Worm (Caenorhabditis elegans): ENCODE results near the gene Y38H6C.13.

Y38H6C.13 gene

DNA sequence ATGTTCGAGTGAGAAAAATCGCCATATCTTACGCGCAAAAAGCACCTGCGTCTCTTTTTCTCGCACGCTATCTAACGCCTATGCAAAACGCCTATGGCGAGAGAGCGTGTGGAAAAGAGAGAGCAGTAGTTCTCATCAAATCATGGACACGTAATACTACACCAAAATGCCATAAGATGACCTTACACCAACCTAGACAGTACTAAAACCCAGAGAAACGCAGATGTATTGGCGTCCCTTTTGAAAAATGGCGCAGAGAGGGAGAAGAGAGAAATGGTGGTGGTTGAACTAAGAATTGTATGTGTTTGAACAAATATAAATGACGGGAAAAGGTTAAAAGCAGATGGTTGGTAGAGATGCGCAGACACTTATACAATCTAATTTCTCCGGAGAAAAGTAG is 11.5 kb downstream of the Y38H6C.13 start, which contains the start of gene Y38H6C.16:
TSS of gene Y38H6C.16 (minus strand) at position 293 of the 400 bp plus-strand sequence.
- TF ChIP-seq unc-62 (GFP tag; optimal IDR thresholded peaks at IDR 0.05), result no peak

DNA sequence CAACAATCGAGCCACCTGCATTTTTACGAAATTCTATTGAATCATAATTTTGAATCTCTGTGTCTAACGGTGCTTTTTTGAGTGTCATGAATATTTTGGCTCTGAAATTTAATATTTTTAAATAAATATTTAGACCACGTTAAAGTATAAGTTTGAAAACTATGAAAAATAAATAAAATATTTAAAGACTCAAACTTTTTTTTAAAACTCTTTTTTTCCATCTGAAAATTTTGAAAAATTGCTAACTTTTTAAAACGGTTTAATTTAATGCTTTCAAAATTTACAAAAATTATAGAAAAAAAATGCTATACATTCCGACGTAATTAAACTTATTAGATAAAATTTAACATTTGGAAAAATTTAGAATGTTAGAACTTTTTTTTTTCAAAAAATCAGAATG is 16.5 kb downstream of the Y38H6C.13 start, which contains the start of gene slc-36.3:
TSS of gene slc-36.3 (minus strand) at position 101 of the 400 bp plus-strand sequence.
- no peak for TF ChIP-seq unc-62 (GFP tag; optimal IDR thresholded peaks at IDR 0.05)
- no peak for TF ChIP-seq nhr-12 (tag; optimal IDR thresholded peaks at IDR 0.05)
- TF ChIP-seq pha-4 (tag; optimal IDR thresholded peaks at IDR 0.05), result no peak
- TF ChIP-seq mab-5 (tag; optimal IDR thresholded peaks at IDR 0.05), result no peak
- no peak for TF ChIP-seq sptf-1 (tag; optimal IDR thresholded peaks at IDR 0.05)
- TF ChIP-seq ceh-43 (GFP tag; optimal IDR thresholded peaks at IDR 0.05), result no peak
- no peak for TF ChIP-seq unc-120 (tag; optimal IDR thresholded peaks at IDR 0.05; ENCODE audit: poor library complexity, severe bottlenecking)
- no peak for TF ChIP-seq ceh-39 (tag; optimal IDR thresholded peaks at IDR 0.05)
- no peak for TF ChIP-seq nhr-28 (tag; optimal IDR thresholded peaks at IDR 0.05)
- TF ChIP-seq nhr-237 (tag; optimal IDR thresholded peaks at IDR 0.05), result no peak
- no peak for TF ChIP-seq hlh-1 (tag; optimal IDR thresholded peaks at IDR 0.05)
- no peak for TF ChIP-seq unc-39 (tag; optimal IDR thresholded peaks at IDR 0.05)

DNA sequence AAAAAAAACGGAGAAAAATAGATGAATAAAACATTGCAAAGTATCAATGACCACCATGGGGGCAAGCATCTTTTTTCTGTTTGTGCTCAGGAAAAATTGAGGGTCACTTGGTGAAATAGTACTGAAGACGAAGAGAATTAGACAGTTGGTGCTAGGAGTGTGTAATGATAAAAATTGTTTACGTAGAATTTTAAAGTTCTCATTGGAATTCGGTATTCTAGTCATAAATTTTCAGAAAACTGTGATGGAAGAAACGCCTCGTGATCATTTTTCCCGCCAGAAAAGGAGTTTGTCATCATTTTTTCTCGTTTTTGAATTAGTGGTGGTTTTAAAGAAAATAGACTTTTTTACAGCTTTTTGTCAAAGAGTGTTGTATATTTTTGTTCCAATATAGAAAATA is 17.0 kb downstream of the Y38H6C.13 start:
- TF ChIP-seq ceh-83 (GFP tag; optimal IDR thresholded peaks at IDR 0.05) (no peak), nhr-2 (tag; optimal IDR thresholded peaks at IDR 0.05) (no peak), ham-2 (GFP tag; optimal IDR thresholded peaks at IDR 0.05) (no peak), flh-1 (GFP tag; optimal IDR thresholded peaks at IDR 0.05) (no peak), lsy-2 (tag; optimal IDR thresholded peaks at IDR 0.05) (no peak), lin-32 (GFP tag; optimal IDR thresholded peaks at IDR 0.05) (no peak), unc-120 (tag; optimal IDR thresholded peaks at IDR 0.05; ENCODE audit: poor library complexity, severe bottlenecking) (no peak), mab-5 (tag; optimal IDR thresholded peaks at IDR 0.05) (no peak), drap-1 (GFP tag; optimal IDR thresholded peaks at IDR 0.05) (no peak), ceh-39 (tag; optimal IDR thresholded peaks at IDR 0.05) (no peak), blmp-1 (tag; optimal IDR thresholded peaks at IDR 0.05) (no peak), elt-3 (tag; optimal IDR thresholded peaks at IDR 0.05) (no peak), nhr-237 (tag; optimal IDR thresholded peaks at IDR 0.05) (no peak)

DNA sequence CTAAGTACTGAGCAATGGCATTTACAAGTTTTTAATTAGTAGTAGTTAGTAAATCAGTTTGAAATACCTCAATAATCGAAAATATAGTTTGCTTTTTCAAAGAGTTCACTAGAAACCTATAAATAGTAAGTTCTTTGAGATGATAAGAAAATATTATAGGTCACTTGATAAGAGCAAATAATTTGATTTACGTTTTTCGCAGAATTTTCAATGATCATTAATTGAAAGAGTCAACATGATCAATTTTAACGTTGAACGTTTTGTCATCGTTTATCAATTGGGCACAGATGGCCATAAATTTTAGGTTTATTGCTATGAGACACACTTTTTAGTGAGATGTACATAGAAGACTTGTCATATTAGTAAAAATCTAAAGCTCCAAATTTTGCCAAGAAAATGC is 18.1 kb downstream of the Y38H6C.13 start:
- TF ChIP-seq unc-62 (GFP tag; optimal IDR thresholded peaks at IDR 0.05) (no peak), sem-2 (GFP tag; optimal IDR thresholded peaks at IDR 0.05) (no peak), bed-3 (GFP tag; optimal IDR thresholded peaks at IDR 0.05) (no peak), mep-1 (tag; optimal IDR thresholded peaks at IDR 0.05) (no peak), sptf-1 (tag; optimal IDR thresholded peaks at IDR 0.05) (no peak), blmp-1 (tag; optimal IDR thresholded peaks at IDR 0.05) (no peak), ceh-39 (tag; optimal IDR thresholded peaks at IDR 0.05) (no peak), unc-120 (tag; optimal IDR thresholded peaks at IDR 0.05; ENCODE audit: poor library complexity, severe bottlenecking) (no peak), snpc-4 (tag; optimal IDR thresholded peaks at IDR 0.05) (no peak), nhr-12 (tag; optimal IDR thresholded peaks at IDR 0.05) (no peak), flh-1 (GFP tag; optimal IDR thresholded peaks at IDR 0.05) (no peak), pha-4 (tag; optimal IDR thresholded peaks at IDR 0.05) (no peak), nhr-76 (tag; optimal IDR thresholded peaks at IDR 0.05) (no peak), ceh-43 (GFP tag; optimal IDR thresholded peaks at IDR 0.05) (no peak), cnd-1 (tag; optimal IDR thresholded peaks at IDR 0.05) (no peak), zip-8 (tag; optimal IDR thresholded peaks at IDR 0.05) (no peak)

DNA sequence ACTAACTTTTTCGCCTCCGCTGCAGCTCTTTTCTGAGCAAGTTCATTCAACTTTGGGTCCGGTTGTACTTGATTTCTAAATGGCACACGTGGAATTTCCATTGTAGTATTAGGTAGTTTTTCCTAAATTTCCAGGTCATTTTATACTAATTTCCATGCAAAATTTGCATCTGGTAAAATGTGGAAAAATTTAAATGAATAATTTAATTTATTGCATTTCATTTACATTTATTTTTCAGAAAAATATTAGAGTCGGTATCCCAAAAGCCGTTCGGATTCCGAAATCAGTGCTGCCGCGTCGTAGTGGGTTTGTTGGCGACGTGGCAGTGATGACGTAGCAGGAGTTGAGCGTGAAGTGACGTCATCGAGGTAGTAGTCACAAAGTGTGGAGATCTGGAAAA is 19.5 kb downstream of the Y38H6C.13 start, which contains the start of gene Y38H6C.18:
TSS of gene Y38H6C.18 (minus strand) at position 101 of the 400 bp plus-strand sequence.
- no peak for TF ChIP-seq bed-3 (GFP tag; optimal IDR thresholded peaks at IDR 0.05)
- TF ChIP-seq blmp-1 (tag; optimal IDR thresholded peaks at IDR 0.05), result no peak
- no peak for TF ChIP-seq mab-5 (tag; optimal IDR thresholded peaks at IDR 0.05)
- no peak for TF ChIP-seq ztf-11 (tag; optimal IDR thresholded peaks at IDR 0.05)
- TF ChIP-seq unc-39 (tag; optimal IDR thresholded peaks at IDR 0.05), result no peak
- no peak for TF ChIP-seq ces-1 (GFP tag; optimal IDR thresholded peaks at IDR 0.05)

DNA sequence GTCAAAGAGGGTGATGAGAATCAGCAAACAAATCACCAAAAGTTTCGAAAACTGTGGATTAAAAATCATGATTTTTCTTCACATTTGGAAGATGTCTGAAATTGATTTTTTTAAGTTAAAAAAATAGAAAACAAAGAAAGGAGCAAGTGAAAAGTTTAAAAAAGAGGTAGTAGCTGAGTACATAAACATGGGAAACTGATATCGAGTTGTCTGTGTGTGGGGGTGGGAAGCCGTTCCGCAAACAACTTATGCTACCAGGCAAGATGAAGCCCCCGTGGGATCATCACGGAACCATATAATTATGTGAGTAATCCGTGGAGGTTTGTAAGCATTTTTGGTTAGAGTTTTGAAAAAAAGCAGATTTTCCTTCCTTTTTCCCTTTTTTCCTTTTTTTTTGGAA is 23.5 kb downstream of the Y38H6C.13 start, which contains the start of gene Y38H6C.20:
TSS of gene Y38H6C.20 (minus strand) at position 101 of the 400 bp plus-strand sequence.
- no peak for TF ChIP-seq mep-1 (tag; optimal IDR thresholded peaks at IDR 0.05)
